Fruit fly (Drosophila melanogaster): ENCODE results near the gene CG5888.

CG5888 gene

DNA sequence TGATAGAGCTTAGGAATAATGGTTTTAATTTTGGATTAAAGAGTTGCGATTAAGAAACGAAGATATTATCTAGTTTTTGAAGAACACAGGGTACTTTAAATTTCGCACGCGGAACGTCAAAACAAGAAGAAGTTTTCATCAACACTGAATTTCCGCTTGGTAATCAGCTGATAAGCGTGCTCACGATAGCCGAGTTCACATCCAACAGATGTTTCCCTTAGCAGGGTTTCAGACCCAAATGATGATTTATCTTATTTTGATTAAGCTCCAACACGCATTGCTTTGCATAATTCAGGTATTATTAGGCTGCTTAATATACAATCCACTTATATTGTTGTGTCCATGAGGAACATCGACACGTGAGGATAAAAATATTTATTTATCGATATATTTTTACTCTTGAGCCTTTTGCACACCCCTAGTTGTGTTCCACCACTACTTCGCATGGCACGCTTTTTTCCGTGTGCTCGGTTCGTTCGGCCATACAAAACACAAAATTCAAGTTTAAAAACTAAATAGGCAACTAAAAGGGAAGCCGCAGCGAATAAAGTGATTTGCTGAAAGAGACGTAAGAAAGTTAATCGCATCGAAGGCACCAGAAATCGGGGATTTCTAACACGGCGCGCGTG is 43.0 kb upstream of the CG5888 start, which contains the start of gene Tpr2 (continued):
- TF ChIP-seq C15 (GFP tag; IDR thresholded peaks at IDR 0.05) (no peak), tll (GFP tag; optimal IDR thresholded peaks at IDR 0.05) (peak in 1 of 2 experiments; percentile 61), Aef1 (GFP tag; IDR thresholded peaks at IDR 0.05) (no peak), bigmax (GFP tag; optimal IDR thresholded peaks at IDR 0.05) (no peak), Atf3 (GFP tag; optimal IDR thresholded peaks at IDR 0.05) (peak; percentile 24), dpn (GFP tag; optimal IDR thresholded peaks at IDR 0.05) (peak; percentile 69 to 75), CG4360 (GFP tag; IDR thresholded peaks at IDR 0.05) (no peak), Kr (GFP tag; optimal IDR thresholded peaks at IDR 0.05) (no peak), NFAT (GFP tag; IDR thresholded peaks at IDR 0.05) (no peak), CG10209 (GFP tag; optimal IDR thresholded peaks at IDR 0.05) (peak; percentile 60), MESR4 (GFP tag; optimal IDR thresholded peaks at IDR 0.05) (peak; percentile 98), btn (GFP tag; optimal IDR thresholded peaks at IDR 0.05) (no peak), esg (GFP tag; conservative IDR thresholded peaks at IDR 0.05) (no peak), pnt (GFP tag; optimal IDR thresholded peaks at IDR 0.05) (no peak), CG9932 (GFP tag; IDR thresholded peaks at IDR 0.05) (peak; percentile 62), Sry-β (GFP tag; optimal IDR thresholded peaks at IDR 0.05) (no peak), E2f2 (GFP tag; IDR thresholded peaks at IDR 0.05) (peak; percentile 74), stwl (tag; optimal IDR thresholded peaks at IDR 0.05) (peak; percentile 75), Doc2 (GFP tag; IDR thresholded peaks at IDR 0.05) (no peak), CG12236 (GFP tag; optimal IDR thresholded peaks at IDR 0.05) (no peak), Pdp1 (GFP tag; optimal IDR thresholded peaks at IDR 0.05) (peak in 1 of 2 experiments; percentile 5), CG3995 (GFP tag; optimal IDR thresholded peaks at IDR 0.05) (peak; percentile 99), CG10959 (GFP tag; IDR thresholded peaks at IDR 0.05) (no peak), Chrac-16 (GFP tag; optimal IDR thresholded peaks at IDR 0.05) (peak; percentile 36), CG7372 (GFP tag; IDR thresholded peaks at IDR 0.05) (no peak), Fer2 (tag; optimal IDR thresholded peaks at IDR 0.05) (no peak), rib (GFP tag; IDR thresholded peaks at IDR 0.05) (0 out of 2 replicates have a peak, but pooled peaks have one; percentile 35), CG8944 (GFP tag; optimal IDR thresholded peaks at IDR 0.05) (peak; percentile 7), croc (GFP tag; conservative IDR thresholded peaks at IDR 0.05) (peak; percentile 25; the same call in 1 of the 3 replicates), Sox100B (GFP tag; optimal IDR thresholded peaks at IDR 0.05) (peak; percentile 27), CG14965 (GFP tag; optimal IDR thresholded peaks at IDR 0.05; ENCODE audit: borderline replicate concordance) (no peak), CG17328 (GFP tag; IDR thresholded peaks at IDR 0.05) (no peak), Awh (GFP tag; IDR thresholded peaks at IDR 0.05) (no peak), CG15073 (GFP tag; optimal IDR thresholded peaks at IDR 0.05) (no peak), pzg (GFP tag; optimal IDR thresholded peaks at IDR 0.05) (peak; percentile 92), tna (GFP tag; IDR thresholded peaks at IDR 0.05; ENCODE audit: partially characterized antibody) (peak; percentile 90), Dad (GFP tag; optimal IDR thresholded peaks at IDR 0.05) (peak; percentile 36), CG12155 (GFP tag; optimal IDR thresholded peaks at IDR 0.05) (peak; percentile 18), nerfin-2 (GFP tag; IDR thresholded peaks at IDR 0.05; ENCODE audit: partially characterized antibody) (peak; percentile 70), CG14050 (GFP tag; IDR thresholded peaks at IDR 0.05) (no peak), CG17385 (GFP tag; optimal IDR thresholded peaks at IDR 0.05) (peak; percentile 83), CG11504 (tag; optimal IDR thresholded peaks at IDR 0.05) (peak; percentile 54), HmgD (GFP tag; optimal IDR thresholded peaks at IDR 0.05) (peak; percentile 43), HLH3B (GFP tag; IDR thresholded peaks at IDR 0.05) (no peak), Doc3 (GFP tag; IDR thresholded peaks at IDR 0.05; ENCODE audit: partially characterized antibody) (peak; percentile 95), BEAF-32 (GFP tag; optimal IDR thresholded peaks at IDR 0.05) (peak; percentile 99), CG8290 (GFP tag; optimal IDR thresholded peaks at IDR 0.05) (peak; percentile 95), CG8290 (tag; optimal IDR thresholded peaks at IDR 0.05) (peak; percentile 93 to 94), Sox102F (GFP tag; optimal IDR thresholded peaks at IDR 0.05) (peak; percentile 32), CG14667 (GFP tag; IDR thresholded peaks at IDR 0.05) (no peak)
